Fruit fly (Drosophila melanogaster): ENCODE measurements around the gene Tektin-A.

DNA sequence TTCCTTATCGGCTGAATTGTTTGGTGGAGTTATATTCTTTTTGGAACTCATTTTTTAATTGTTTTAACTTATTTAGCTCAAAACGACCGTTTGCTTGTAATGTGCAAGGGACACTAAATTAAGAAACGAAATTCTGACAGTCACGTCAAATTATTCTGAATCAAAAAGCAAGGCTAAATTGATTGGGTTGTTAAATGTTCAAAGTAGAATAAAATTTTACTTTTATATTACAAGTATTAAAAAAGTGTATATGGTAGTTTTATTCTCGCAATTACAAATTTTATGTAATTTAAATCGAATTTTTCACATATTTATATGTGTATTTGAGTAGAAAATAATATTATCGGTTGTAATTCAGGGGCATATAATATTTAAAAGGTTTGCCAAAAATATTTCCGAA, 18.4 kb upstream of the Tektin-A start, which contains the start of gene CG18518:
- TF ChIP-seq CTCF (optimal IDR thresholded peaks at IDR 0.05) (no peak), CG8478 (optimal IDR thresholded peaks at IDR 0.05) (no peak)
